Fruit fly (Drosophila melanogaster): Measurements from ENCODE around the gene Coq3.
A peak's percentile ranks its signal among the peaks of the same experiment; 100 is the strongest.

Coq3 gene

dm6 chr2L:21168295-21169159, 10.1 kb upstream of the Coq3 start, which contains the start of the genes mAcon1, CG43345 and CG43346:
Gene mAcon1, plus strand, starts transcription at chr2L:21168570.
Gene CG43345, minus strand, starts transcription at chr2L:21168581.
Gene CG43346, minus strand, starts transcription at chr2L:21168581.
- no peak for TF ChIP-seq Vsx1 (GFP tag; optimal IDR thresholded peaks at IDR 0.05)
- peak; percentile 68 for TF ChIP-seq vfl (GFP tag; optimal IDR thresholded peaks at IDR 0.05)
- TF ChIP-seq Deaf1 (tag; optimal IDR thresholded peaks at IDR 0.05): no peak
- TF ChIP-seq CG42726 (GFP tag; IDR thresholded peaks at IDR 0.05; ENCODE audit: partially characterized antibody): no peak
- no peak for TF ChIP-seq tio (GFP tag; optimal IDR thresholded peaks at IDR 0.05)
- TF ChIP-seq Kr (GFP tag; optimal IDR thresholded peaks at IDR 0.05): no peak
- TF ChIP-seq wor (GFP tag; IDR thresholded peaks at IDR 0.05): no peak
- TF ChIP-seq cas (GFP tag; IDR thresholded peaks at IDR 0.05): 0 out of 2 replicates have a peak, but pooled peaks have one; percentile 6
- no peak for TF ChIP-seq Mrtf (GFP tag; IDR thresholded peaks at IDR 0.05)
- peak; percentile 93 for TF ChIP-seq CG17186 (GFP tag; optimal IDR thresholded peaks at IDR 0.05)
- peak; percentile 73 for TF ChIP-seq dmrt11E (tag; optimal IDR thresholded peaks at IDR 0.05)
- TF ChIP-seq Hr78 (GFP tag; optimal IDR thresholded peaks at IDR 0.05): no peak
- peak; percentile 30 for TF ChIP-seq esg (GFP tag; conservative IDR thresholded peaks at IDR 0.05)
- peak; percentile 73 for TF ChIP-seq CG12942 (GFP tag; optimal IDR thresholded peaks at IDR 0.05)
- TF ChIP-seq so (GFP tag; IDR thresholded peaks at IDR 0.05): no peak
- peak; percentile 27 for TF ChIP-seq MESR4 (GFP tag; optimal IDR thresholded peaks at IDR 0.05)
- TF ChIP-seq Elba2 (GFP tag; optimal IDR thresholded peaks at IDR 0.05): peak; percentile 11
- TF ChIP-seq trh (GFP tag; optimal IDR thresholded peaks at IDR 0.05): peak; percentile 28
- TF ChIP-seq amos (GFP tag; IDR thresholded peaks at IDR 0.05; ENCODE audit: partially characterized antibody): no peak
- no peak; the same call in 1 of the 2 replicates for TF ChIP-seq ranshi (GFP tag; IDR thresholded peaks at IDR 0.05)
- TF ChIP-seq CG1529 (GFP tag; optimal IDR thresholded peaks at IDR 0.05): peak; percentile 57
- TF ChIP-seq pb (GFP tag; optimal IDR thresholded peaks at IDR 0.05): peak; percentile 83
- peak; percentile 75 for TF ChIP-seq Camta (GFP tag; optimal IDR thresholded peaks at IDR 0.05)
- no peak for TF ChIP-seq ac (GFP tag; optimal IDR thresholded peaks at IDR 0.05)
- peak; percentile 82 for TF ChIP-seq Max (GFP tag; optimal IDR thresholded peaks at IDR 0.05)
- TF ChIP-seq eve (GFP tag; optimal IDR thresholded peaks at IDR 0.05): no peak
- TF ChIP-seq gro (GFP tag; optimal IDR thresholded peaks at IDR 0.05): peak; percentile 83
- peak; percentile 82 for TF ChIP-seq E2f2 (GFP tag; IDR thresholded peaks at IDR 0.05)
- TF ChIP-seq B-H2 (GFP tag; optimal IDR thresholded peaks at IDR 0.05): peak; percentile 83
- peak; percentile 80 for TF ChIP-seq tin (GFP tag; optimal IDR thresholded peaks at IDR 0.05)
- TF ChIP-seq cwo (GFP tag; optimal IDR thresholded peaks at IDR 0.05): peak; percentile 68
- peak; percentile 61 for TF ChIP-seq CG10654 (GFP tag; optimal IDR thresholded peaks at IDR 0.05)
- TF ChIP-seq lola (GFP tag; optimal IDR thresholded peaks at IDR 0.05): peak in 1 of 3 experiments; percentile 76
- TF ChIP-seq Ssrp (tag; optimal IDR thresholded peaks at IDR 0.05): peak; percentile 70
- TF ChIP-seq CG6791 (GFP tag; IDR thresholded peaks at IDR 0.05; ENCODE audit: partially characterized antibody): no peak
- no peak for TF ChIP-seq CG15011 (GFP tag; optimal IDR thresholded peaks at IDR 0.05)
- peak; percentile 79 for TF ChIP-seq CG9727 (GFP tag; optimal IDR thresholded peaks at IDR 0.05)
- TF ChIP-seq bcd (GFP tag; optimal IDR thresholded peaks at IDR 0.05): no peak
- peak; percentile 97 for TF ChIP-seq row (GFP tag; IDR thresholded peaks at IDR 0.05)
- peak; percentile 86 for TF ChIP-seq CG18599 (GFP tag; optimal IDR thresholded peaks at IDR 0.05)
- peak; percentile 21 for TF ChIP-seq CTCF (GFP tag; optimal IDR thresholded peaks at IDR 0.05)
- TF ChIP-seq tx (GFP tag; optimal IDR thresholded peaks at IDR 0.05): peak; percentile 83
- TF ChIP-seq shn (GFP tag; optimal IDR thresholded peaks at IDR 0.05): peak; percentile 92
- peak; percentile 71 to 78 for TF ChIP-seq chif (GFP tag; optimal IDR thresholded peaks at IDR 0.05)
- TF ChIP-seq CG8089 (GFP tag; optimal IDR thresholded peaks at IDR 0.05): peak; percentile 73
- no peak for TF ChIP-seq hb (GFP tag; IDR thresholded peaks at IDR 0.05; ENCODE audit: partially characterized antibody)
- peak; percentile 86 for TF ChIP-seq CG3281 (GFP tag; optimal IDR thresholded peaks at IDR 0.05)
- no peak for TF ChIP-seq ap (GFP tag; IDR thresholded peaks at IDR 0.05)
- peak; percentile 82 for TF ChIP-seq ERR (GFP tag; optimal IDR thresholded peaks at IDR 0.05)

Measured in whole organism, embryonic.